Worm (Caenorhabditis elegans): ENCODE measurements around the gene Y55B1AR.4.

Y55B1AR.4 gene

DNA sequence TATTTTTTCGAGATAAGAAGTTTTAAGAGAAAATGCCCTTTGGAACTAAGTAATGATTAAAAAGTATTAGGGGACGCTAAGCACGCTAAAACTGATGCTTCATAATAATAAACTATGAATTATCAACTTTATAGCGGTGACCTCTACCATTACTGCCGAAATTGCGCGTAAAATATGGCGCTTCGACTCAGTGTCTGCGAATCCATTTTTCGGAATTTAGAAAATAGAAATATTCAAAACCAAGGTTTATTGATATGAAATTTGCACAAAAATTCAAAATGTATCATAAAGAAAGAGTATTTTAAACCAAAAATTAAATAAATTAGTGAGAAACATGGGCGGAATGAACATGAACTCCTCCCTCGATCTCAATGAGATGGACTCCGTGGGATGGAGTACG, 6.0 kb downstream of the Y55B1AR.4 start:
- TF ChIP-seq fkh-10 (GFP tag; optimal IDR thresholded peaks at IDR 0.05): no peak
- no peak for TF ChIP-seq elt-2 (tag; optimal IDR thresholded peaks at IDR 0.05)
- TF ChIP-seq odd-2 (tag; optimal IDR thresholded peaks at IDR 0.05): no peak
- no peak for TF ChIP-seq che-1 (tag; optimal IDR thresholded peaks at IDR 0.05)
- TF ChIP-seq C08G9.2 (tag; optimal IDR thresholded peaks at IDR 0.05): no peak
- TF ChIP-seq hlh-30 (tag; optimal IDR thresholded peaks at IDR 0.05; ENCODE audit: insufficient read depth): no peak
- TF ChIP-seq ceh-9 (tag; optimal IDR thresholded peaks at IDR 0.05): no peak
- no peak for TF ChIP-seq ceh-34 (tag; optimal IDR thresholded peaks at IDR 0.05)
- no peak for TF ChIP-seq hlh-15 (tag; optimal IDR thresholded peaks at IDR 0.05)
- TF ChIP-seq ttx-3 (tag; optimal IDR thresholded peaks at IDR 0.05): no peak

DNA sequence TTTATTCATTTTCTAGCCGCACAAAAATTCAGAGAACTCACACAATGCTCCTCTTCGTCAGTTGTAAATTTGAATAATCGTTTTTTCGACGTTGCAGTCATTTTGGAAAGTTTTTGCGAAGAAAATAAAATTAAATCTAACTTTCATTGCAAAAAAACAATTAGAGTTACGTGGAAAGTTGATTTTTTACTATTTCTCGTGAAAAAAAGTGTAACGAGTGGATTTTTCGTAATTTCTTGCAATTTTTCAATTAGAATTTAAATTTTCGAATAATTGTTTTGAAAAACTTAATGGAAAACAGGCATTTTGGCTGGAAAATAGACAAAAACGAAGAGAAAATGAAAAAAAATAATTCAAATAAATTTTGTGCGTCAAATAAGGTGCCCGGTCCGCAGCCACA, 6.6 kb downstream of the Y55B1AR.4 start, which contains the start of gene Y55B1AR.2:
Gene Y55B1AR.2 (minus strand): TSS at position 101 of the 400 bp plus-strand sequence.
- TF ChIP-seq ref-2 (tag; optimal IDR thresholded peaks at IDR 0.05) (no peak), gmeb-2 (tag; optimal IDR thresholded peaks at IDR 0.05) (no peak), che-1 (tag; optimal IDR thresholded peaks at IDR 0.05) (no peak), hlh-13 (GFP tag; optimal IDR thresholded peaks at IDR 0.05) (no peak)

DNA sequence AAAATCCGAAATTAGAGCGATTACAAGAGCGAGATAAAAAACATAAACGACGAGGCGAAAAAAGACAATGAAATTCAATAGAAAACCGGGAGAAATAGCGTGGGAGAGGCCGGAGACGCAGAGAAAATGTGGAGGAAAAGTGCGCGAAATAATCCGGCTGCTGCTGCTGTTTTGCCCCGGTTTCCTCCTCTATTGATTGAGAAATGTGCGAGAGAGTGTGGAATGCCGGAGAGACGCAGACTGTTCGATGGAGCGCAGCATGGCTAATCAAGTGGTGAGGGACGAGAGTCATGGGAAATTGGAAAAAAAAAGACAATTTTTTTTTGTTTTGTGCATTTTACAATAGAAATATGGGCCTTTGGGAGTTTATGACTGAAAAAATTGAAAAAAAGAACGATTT, 7.1 kb downstream of the Y55B1AR.4 start:
- TF ChIP-seq ceh-48 (tag; optimal IDR thresholded peaks at IDR 0.05) (peak; percentile 78), ets-4 (tag; optimal IDR thresholded peaks at IDR 0.05) (peak; percentile 18), ref-2 (tag; optimal IDR thresholded peaks at IDR 0.05) (peak; percentile 40), unc-86 (tag; optimal IDR thresholded peaks at IDR 0.05) (no peak), eyg-1 (tag; optimal IDR thresholded peaks at IDR 0.05) (peak; percentile 22), C08G9.2 (tag; optimal IDR thresholded peaks at IDR 0.05) (no peak), tbx-2 (tag; optimal IDR thresholded peaks at IDR 0.05) (peak; percentile 60), hlh-30 (tag; optimal IDR thresholded peaks at IDR 0.05; ENCODE audit: insufficient read depth) (peak; percentile 42), unc-42 (tag; optimal IDR thresholded peaks at IDR 0.05) (peak; percentile 96), ceh-34 (tag; optimal IDR thresholded peaks at IDR 0.05) (peak; percentile 50), che-1 (tag; optimal IDR thresholded peaks at IDR 0.05) (no peak), hlh-6 (tag; optimal IDR thresholded peaks at IDR 0.05) (no peak), ceh-31 (tag; optimal IDR thresholded peaks at IDR 0.05) (peak; percentile 59), nfya-1 (tag; optimal IDR thresholded peaks at IDR 0.05) (peak; percentile 63), pha-2 (tag; optimal IDR thresholded peaks at IDR 0.05) (no peak), rnt-1 (tag; optimal IDR thresholded peaks at IDR 0.05) (peak; percentile 32), K09A11.1 (tag; optimal IDR thresholded peaks at IDR 0.05; ENCODE audit: insufficient read depth) (no peak), pros-1 (tag; optimal IDR thresholded peaks at IDR 0.05) (no peak), ttx-3 (tag; optimal IDR thresholded peaks at IDR 0.05) (no peak), dve-1 (tag; optimal IDR thresholded peaks at IDR 0.05) (no peak), ceh-18 (tag; optimal IDR thresholded peaks at IDR 0.05) (peak; percentile 60)

DNA sequence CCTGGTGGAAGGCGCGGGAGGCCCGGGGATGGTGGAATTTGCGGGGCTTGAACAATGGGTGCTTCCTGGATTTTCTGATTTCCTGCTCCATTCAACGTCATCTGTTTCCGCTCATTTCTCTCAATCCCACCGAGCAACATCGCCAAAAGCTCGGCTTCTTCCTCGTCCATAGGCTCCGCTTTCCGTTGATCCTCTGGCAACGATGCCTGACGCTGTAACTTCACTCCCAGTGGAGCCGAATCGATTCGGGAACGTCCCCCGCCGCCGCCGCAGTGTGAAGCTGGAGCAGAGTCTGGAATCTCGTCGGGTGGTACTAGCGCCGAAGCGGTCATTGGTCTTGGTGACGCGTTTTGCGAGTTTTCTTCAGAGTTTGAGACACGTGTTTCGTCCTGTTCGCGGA, 9.9 kb downstream of the Y55B1AR.4 start:
- TF ChIP-seq sox-4 (tag; optimal IDR thresholded peaks at IDR 0.05) (no peak), hlh-13 (GFP tag; optimal IDR thresholded peaks at IDR 0.05) (no peak), pax-1 (tag; optimal IDR thresholded peaks at IDR 0.05) (no peak)

DNA sequence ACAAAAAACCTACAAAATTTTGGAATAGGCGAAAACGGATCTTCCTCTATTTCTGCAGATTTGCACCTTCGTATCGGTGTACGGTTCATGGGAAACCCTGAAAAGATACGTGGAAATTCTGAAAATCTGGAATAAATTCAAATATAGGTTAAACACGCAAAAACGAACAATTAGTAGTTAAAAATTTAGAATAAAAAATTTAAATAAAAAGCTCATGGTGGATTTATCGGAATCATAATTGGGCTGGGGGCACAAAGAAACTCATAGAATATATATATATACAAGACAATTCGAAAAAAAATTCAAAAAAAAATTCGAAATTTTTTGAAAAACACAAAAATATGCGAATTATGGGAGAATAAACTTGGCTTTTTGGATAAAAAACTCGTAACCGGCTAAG, 18.3 kb downstream of the Y55B1AR.4 start, which contains the start of gene helq-1:
Gene helq-1 (minus strand): TSS at position 101 of the 400 bp plus-strand sequence.
- TF ChIP-seq eyg-1 (tag; optimal IDR thresholded peaks at IDR 0.05) (no peak), gmeb-2 (tag; optimal IDR thresholded peaks at IDR 0.05) (no peak), sdc-2 (tag; optimal IDR thresholded peaks at IDR 0.05) (no peak), che-1 (tag; optimal IDR thresholded peaks at IDR 0.05) (no peak), fkh-6 (tag; optimal IDR thresholded peaks at IDR 0.05) (no peak)

DNA sequence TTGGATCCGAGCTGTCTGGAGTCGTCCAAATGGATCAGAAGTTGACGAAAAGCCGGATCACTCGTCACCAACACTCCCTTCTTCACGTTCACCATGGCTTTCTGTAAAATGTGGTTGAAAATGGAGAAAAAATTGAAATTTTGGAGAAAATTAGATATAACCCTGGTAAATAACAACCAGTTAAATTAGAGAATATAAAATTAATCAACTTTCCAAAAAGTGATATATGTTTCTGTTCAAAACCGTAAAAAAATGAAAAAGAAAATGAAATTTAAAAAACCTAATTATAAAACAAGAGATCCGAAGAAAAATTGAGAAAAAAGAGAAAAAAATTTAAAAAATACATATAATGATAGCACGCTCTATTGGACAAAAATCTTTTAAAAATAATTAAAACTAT, 27.8 kb downstream of the Y55B1AR.4 start, which contains the start of gene gtf-2H5:
Gene gtf-2H5 (minus strand): TSS at position 101 of the 400 bp plus-strand sequence.
- TF ChIP-seq fkh-10 (GFP tag; optimal IDR thresholded peaks at IDR 0.05) (no peak), ets-4 (tag; optimal IDR thresholded peaks at IDR 0.05) (no peak), hlh-15 (tag; optimal IDR thresholded peaks at IDR 0.05) (no peak), unc-55 (GFP tag; optimal IDR thresholded peaks at IDR 0.05) (no peak), elt-2 (tag; optimal IDR thresholded peaks at IDR 0.05) (no peak), hlh-6 (tag; optimal IDR thresholded peaks at IDR 0.05) (no peak), lim-6 (tag; optimal IDR thresholded peaks at IDR 0.05) (no peak), ceh-34 (tag; optimal IDR thresholded peaks at IDR 0.05) (no peak), ceh-45 (GFP tag; IDR thresholded peaks at IDR 0.05) (no peak), ceh-9 (tag; optimal IDR thresholded peaks at IDR 0.05) (no peak), pha-4 (tag; optimal IDR thresholded peaks at IDR 0.05) (no peak), ceh-6 (GFP tag; optimal IDR thresholded peaks at IDR 0.05) (no peak), madf-2 (tag; optimal IDR thresholded peaks at IDR 0.05) (no peak), sox-4 (tag; optimal IDR thresholded peaks at IDR 0.05) (no peak), pax-1 (tag; optimal IDR thresholded peaks at IDR 0.05) (no peak), ceh-31 (tag; optimal IDR thresholded peaks at IDR 0.05) (no peak)
